Worm (Caenorhabditis elegans): ENCODE measurements around the gene oac-51.

The oac-51 gene

DNA sequence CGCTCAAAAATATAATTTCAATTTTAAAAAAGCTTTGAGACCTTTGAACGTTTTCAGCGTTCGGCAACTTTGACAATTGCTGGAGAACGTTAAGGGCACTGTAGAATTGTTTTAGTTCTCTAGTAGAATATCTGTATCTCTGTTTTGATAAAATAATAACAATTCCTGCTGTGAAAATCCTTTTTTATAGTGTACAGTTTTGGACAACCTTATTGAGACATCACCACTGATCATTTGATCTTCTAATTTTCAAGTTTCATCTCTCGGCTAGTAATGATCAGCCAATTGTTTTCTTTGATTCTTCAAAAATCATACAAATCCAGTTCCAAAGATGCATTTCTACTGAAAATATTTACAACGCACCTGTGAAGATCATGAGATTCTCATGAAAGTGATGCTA is 44.0 kb upstream of the oac-51 start, which contains the start of gene F15E6.10:
Gene F15E6.10, plus strand, starts transcription at position 301 of the 400 bp plus-strand sequence.
- no peak for TF ChIP-seq R02D3.7 (tag; optimal IDR thresholded peaks at IDR 0.05)
- no peak for TF ChIP-seq nhr-10 (tag; optimal IDR thresholded peaks at IDR 0.05)

DNA sequence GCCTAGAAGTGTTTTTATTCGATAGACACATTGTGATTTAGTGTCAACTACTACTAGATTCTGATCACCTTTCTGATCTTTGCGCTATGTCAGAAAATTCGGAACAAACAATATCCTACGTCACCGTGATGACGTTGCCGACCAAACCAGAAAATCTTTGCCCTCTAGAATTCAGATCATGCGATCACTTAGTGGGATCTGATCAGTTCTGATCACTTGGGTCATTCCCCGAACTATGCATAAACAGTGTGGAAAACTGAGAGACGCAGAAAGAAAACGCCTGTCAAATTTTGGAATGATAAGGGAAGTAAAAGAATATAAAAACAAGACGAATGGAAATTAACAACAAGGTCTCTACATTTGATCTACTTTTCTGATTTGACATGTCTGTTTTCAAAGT is 42.0 kb upstream of the oac-51 start, which contains the start of gene F15E6.3:
Gene F15E6.3, plus strand, starts transcription at position 344 of the 400 bp plus-strand sequence.
- TF ChIP-seq nhr-129 (tag; optimal IDR thresholded peaks at IDR 0.05) (peak; percentile 18), lin-39 (tag; optimal IDR thresholded peaks at IDR 0.05) (no peak), sma-3 (GFP tag; optimal IDR thresholded peaks at IDR 0.05) (peak; percentile 85), nhr-21 (tag; optimal IDR thresholded peaks at IDR 0.05) (peak; percentile 72), nhr-25 (tag; optimal IDR thresholded peaks at IDR 0.05) (peak; percentile 72), C34F6.9 (tag; optimal IDR thresholded peaks at IDR 0.05) (no peak), mdl-1 (tag; optimal IDR thresholded peaks at IDR 0.05) (no peak), gmeb-1 (tag; optimal IDR thresholded peaks at IDR 0.05) (peak; percentile 23), sma-9 (GFP tag; optimal IDR thresholded peaks at IDR 0.05) (peak; percentile 78), sma-9 (tag; optimal IDR thresholded peaks at IDR 0.05) (no peak)

DNA sequence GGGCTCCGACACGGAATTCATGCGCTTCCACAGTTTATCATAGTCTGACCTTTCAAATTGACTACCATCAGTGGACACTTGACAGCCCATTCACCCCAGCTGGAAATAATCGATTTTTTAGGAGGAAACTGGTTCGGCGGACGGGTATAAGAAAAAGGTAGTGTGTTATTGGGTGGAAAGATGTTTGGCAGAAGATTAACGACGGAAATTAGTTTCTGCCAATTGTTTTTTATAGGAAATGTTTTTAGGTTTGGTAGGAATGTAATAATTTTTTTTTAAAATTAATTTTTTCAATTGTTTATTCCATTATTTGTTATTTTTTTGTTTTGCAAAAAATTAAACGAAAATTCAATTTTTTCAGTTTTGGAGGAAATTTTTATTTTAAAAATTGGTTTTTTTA is 37.6 kb upstream of the oac-51 start, which contains the start of gene F15E6.9:
Gene F15E6.9, minus strand, starts transcription at position 101 of the 400 bp plus-strand sequence.
- TF ChIP-seq mbf-1 (tag; optimal IDR thresholded peaks at IDR 0.05), result no peak
- no peak for TF ChIP-seq sem-4 (tag; optimal IDR thresholded peaks at IDR 0.05)
- TF ChIP-seq nhr-11 (tag; optimal IDR thresholded peaks at IDR 0.05), result no peak
- no peak for TF ChIP-seq unc-39 (tag; optimal IDR thresholded peaks at IDR 0.05)
- TF ChIP-seq unc-55 (GFP tag; optimal IDR thresholded peaks at IDR 0.05), result no peak
- TF ChIP-seq alr-1 (tag; optimal IDR thresholded peaks at IDR 0.05), result no peak
- TF ChIP-seq nhr-6 (tag; optimal IDR thresholded peaks at IDR 0.05), result no peak

DNA sequence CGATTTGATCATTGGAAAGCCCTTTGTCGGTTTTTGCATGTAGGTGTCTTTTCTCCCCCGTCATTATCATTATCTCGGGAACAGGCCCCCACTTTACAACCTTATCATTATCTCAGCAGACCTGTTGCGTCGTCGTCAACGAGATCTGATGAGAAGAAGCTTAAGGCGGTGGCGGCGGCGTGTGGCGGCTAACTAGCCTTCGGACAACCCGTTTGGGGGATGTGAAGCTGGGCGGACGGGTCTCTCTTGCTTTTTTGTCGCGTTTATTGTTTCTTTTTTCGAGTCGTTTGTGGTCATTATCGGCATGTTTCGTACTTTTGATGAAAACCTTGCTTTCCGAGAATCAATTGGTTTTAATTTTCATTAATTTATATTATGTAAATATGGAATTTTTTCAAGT is 36.6 kb upstream of the oac-51 start:
- TF ChIP-seq nhr-21 (tag; optimal IDR thresholded peaks at IDR 0.05) (peak; percentile 30), skn-1 (tag; optimal IDR thresholded peaks at IDR 0.05) (no peak), nhr-25 (tag; optimal IDR thresholded peaks at IDR 0.05) (peak; percentile 44)

DNA sequence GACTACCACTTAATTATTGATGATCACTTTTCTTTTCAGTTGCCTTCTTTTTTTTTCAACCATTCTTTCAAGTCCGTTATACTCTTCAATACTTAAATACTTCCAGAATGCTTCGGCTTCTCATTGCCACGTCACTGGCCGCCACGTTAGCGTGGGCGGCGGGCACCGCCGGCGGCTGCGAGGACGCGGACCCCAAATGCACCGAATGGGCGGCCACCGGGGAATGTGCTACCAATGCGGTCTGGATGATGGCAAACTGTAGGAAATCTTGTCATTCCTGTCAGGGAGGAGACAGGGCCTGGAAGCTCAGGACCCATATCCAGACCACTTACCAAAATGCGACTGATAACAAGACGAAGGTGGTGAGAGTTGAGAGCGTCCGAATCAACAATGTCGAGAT is 35.4 kb upstream of the oac-51 start, which contains the start of gene lgc-22:
Gene lgc-22, plus strand, starts transcription at position 105 of the 400 bp plus-strand sequence.
- TF ChIP-seq sem-4 (tag; optimal IDR thresholded peaks at IDR 0.05) (no peak), ZK546.5 (tag; optimal IDR thresholded peaks at IDR 0.05) (no peak), nhr-25 (tag; optimal IDR thresholded peaks at IDR 0.05) (no peak), ama-1 (optimal IDR thresholded peaks at IDR 0.05) (no peak), ztf-4 (tag; optimal IDR thresholded peaks at IDR 0.05) (no peak), crh-2 (tag; optimal IDR thresholded peaks at IDR 0.05) (no peak), blmp-1 (tag; optimal IDR thresholded peaks at IDR 0.05; ENCODE audit: insufficient read depth) (no peak), nhr-23 (tag; optimal IDR thresholded peaks at IDR 0.05) (no peak), gmeb-1 (tag; optimal IDR thresholded peaks at IDR 0.05) (no peak)

DNA sequence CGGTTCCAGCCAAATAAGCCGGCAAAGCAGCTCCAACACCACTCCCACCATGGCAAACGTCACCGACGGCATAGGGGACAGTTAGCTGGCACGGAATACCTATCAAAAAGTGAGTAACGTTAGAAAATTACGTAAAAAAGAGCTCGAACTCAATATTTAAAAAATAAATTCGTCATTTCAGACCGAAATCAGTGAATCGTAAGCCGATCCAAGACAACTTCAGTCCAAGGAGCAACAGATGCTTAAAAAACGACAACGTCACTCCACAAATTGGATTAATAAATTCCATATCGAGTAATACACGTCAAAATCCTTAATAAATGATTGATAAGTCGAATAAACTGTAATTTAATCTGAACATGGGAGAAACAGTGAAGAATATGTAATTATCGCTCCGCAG is 30.3 kb upstream of the oac-51 start:
- TF ChIP-seq nhr-77 (tag; optimal IDR thresholded peaks at IDR 0.05) (no peak), unc-62 (GFP tag; optimal IDR thresholded peaks at IDR 0.05) (no peak), elt-3 (tag; optimal IDR thresholded peaks at IDR 0.05) (no peak), ama-1 (optimal IDR thresholded peaks at IDR 0.05) (no peak), unc-55 (GFP tag; optimal IDR thresholded peaks at IDR 0.05) (no peak), mdl-1 (tag; optimal IDR thresholded peaks at IDR 0.05) (no peak), blmp-1 (tag; optimal IDR thresholded peaks at IDR 0.05; ENCODE audit: insufficient read depth) (no peak), crh-2 (tag; optimal IDR thresholded peaks at IDR 0.05) (no peak)

DNA sequence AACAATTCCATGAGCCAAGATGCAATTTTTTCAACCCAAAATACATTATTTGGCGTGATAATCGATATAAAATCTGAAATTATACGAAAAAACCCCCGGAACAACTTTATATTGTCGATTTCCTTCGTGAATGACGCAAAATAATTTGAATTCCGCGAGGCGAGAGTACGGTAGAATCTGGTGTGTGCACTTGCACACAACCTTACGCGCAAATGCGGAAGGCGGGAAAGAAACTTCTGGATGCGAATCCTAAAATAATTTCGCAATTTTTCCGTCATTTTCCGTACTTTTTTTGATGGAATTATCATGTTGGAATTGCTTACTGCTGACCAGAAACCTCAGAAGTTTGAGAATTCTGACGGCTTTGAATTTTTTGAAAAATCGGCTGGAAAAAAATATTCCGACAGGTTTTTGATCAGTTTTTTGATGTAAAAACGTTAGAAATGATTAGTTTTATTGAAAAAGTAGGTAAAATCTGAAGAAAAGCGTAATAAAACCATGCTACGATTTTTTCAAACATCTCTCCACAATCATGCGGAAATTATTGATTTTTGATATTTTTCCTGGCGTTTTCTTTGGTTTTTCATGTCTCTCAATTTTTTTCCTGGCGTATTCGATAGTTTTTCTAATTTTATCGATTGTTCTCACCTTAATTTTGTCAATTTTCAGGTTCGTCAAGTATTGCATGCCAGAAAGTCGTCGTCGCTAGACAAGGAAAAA is 29.2 kb upstream of the oac-51 start, which contains the start of gene set-9:
Gene set-9, plus strand, starts transcription at position 670 of the 720 bp plus-strand sequence.
- no peak for TF ChIP-seq skn-1 (tag; optimal IDR thresholded peaks at IDR 0.05)
- no peak for TF ChIP-seq nhr-21 (tag; optimal IDR thresholded peaks at IDR 0.05)
- TF ChIP-seq nhr-6 (tag; optimal IDR thresholded peaks at IDR 0.05), result no peak
- no peak for TF ChIP-seq mab-5 (tag; optimal IDR thresholded peaks at IDR 0.05)
- no peak for TF ChIP-seq elt-1 (tag; optimal IDR thresholded peaks at IDR 0.05)
